Fruit fly (Drosophila melanogaster) whole organism, embryonic: ENCODE results near the gene Dpm1.
A peak's percentile ranks its signal among the peaks of the same experiment; 100 is the strongest.

Experiments
- CG10565 ChIP-seq: fragments of 200-800 bp; sonication (Bioruptor generic); optimal IDR thresholded peaks from 3 replicates; lab custom pipeline; 2016; ENCODE audit warnings: missing biosample characterization, mild to moderate bottlenecking, missing genetic modification characterization
- CG12391 ChIP-seq: fragments of 200-800 bp; sonication (Bioruptor generic); optimal IDR thresholded peaks from 3 replicates; lab custom pipeline; 2018; ENCODE audit warnings: missing biosample characterization, mild to moderate bottlenecking, missing genetic modification characterization, moderate library complexity
- CG15601 ChIP-seq: fragments of 200-800 bp; sonication (Bioruptor generic); optimal IDR thresholded peaks from 3 replicates; lab custom pipeline; 2019; ENCODE audit warnings: missing biosample characterization, mild to moderate bottlenecking, missing genetic modification characterization, moderate library complexity
- CG1603 ChIP-seq: fragments of 200-800 bp; sonication (Bioruptor generic); optimal IDR thresholded peaks from 2 replicates; lab custom pipeline; 2019; ENCODE audit warnings: missing biosample characterization, mild to moderate bottlenecking, missing genetic modification characterization, moderate library complexity
- CG17612 ChIP-seq: fragments of 200-800 bp; sonication (Bioruptor generic); IDR thresholded peaks from 2 replicates; pipeline ENCODE4 v1.3.6; 2022; ENCODE audit warnings: missing biosample characterization, missing genetic modification characterization
- CG18262 ChIP-seq: fragments of 200-800 bp; optimal IDR thresholded peaks from 3 replicates; lab custom pipeline; 2019; ENCODE audit warnings: missing biosample characterization, mild to moderate bottlenecking, missing genetic modification characterization, moderate library complexity
- CG2120 ChIP-seq: fragments of 200-800 bp; sonication (Bioruptor generic); optimal IDR thresholded peaks from 3 replicates; lab custom pipeline; 2016; ENCODE audit warnings: missing biosample characterization, missing genetic modification characterization
- CG2129 ChIP-seq: fragments of 200-800 bp; sonication (Bioruptor generic); IDR thresholded peaks from 2 replicates; pipeline ENCODE4 v1.3.6; 2022; ENCODE audit warnings: missing biosample characterization, missing genetic modification characterization; ENCODE audit not compliant: partially characterized antibody
- CG2712 ChIP-seq: fragments of 200-800 bp; optimal IDR thresholded peaks from 3 replicates; lab custom pipeline; 2019; ENCODE audit warnings: missing biosample characterization, mild to moderate bottlenecking, missing genetic modification characterization, moderate library complexity
- CG30020 ChIP-seq: fragments of 200-800 bp; optimal IDR thresholded peaks from 2 replicates; lab custom pipeline; 2019; ENCODE audit warnings: missing biosample characterization, mild to moderate bottlenecking, missing genetic modification characterization, moderate library complexity
- CG34224 ChIP-seq: fragments of 200-800 bp; sonication (Bioruptor generic); IDR thresholded peaks from 3 replicates; pipeline ENCODE4 v1.3.6; 2022; ENCODE audit warnings: missing biosample characterization, missing genetic modification characterization; ENCODE audit not compliant: partially characterized antibody
- CG3995 ChIP-seq: fragments of 200-800 bp; sonication (Bioruptor generic); optimal IDR thresholded peaks from 3 replicates; lab custom pipeline; 2016; ENCODE audit warnings: missing biosample characterization, missing genetic modification characterization
- CoRest ChIP-seq: fragments of 200-800 bp; sonication (Bioruptor generic); optimal IDR thresholded peaks from 3 replicates; lab custom pipeline; 2018; ENCODE audit warnings: missing biosample characterization, mild to moderate bottlenecking, missing genetic modification characterization, moderate library complexity
- CrebB ChIP-seq: fragments of 200-800 bp; sonication (Bioruptor generic); optimal IDR thresholded peaks from 3 replicates; lab custom pipeline; 2018; ENCODE audit warnings: missing biosample characterization, mild to moderate bottlenecking, missing genetic modification characterization
- Deaf1 ChIP-seq: fragments of 200-800 bp; optimal IDR thresholded peaks from 3 replicates; lab custom pipeline; 2019; ENCODE audit warnings: missing biosample characterization, mild to moderate bottlenecking, missing genetic modification characterization, moderate library complexity
- Dp ChIP-seq: fragments of 200-800 bp; sonication (Bioruptor generic); optimal IDR thresholded peaks from 2 replicates; lab custom pipeline; 2018; ENCODE audit warnings: missing biosample characterization, mild to moderate bottlenecking, missing genetic modification characterization, moderate library complexity
- Dref ChIP-seq: fragments of 200-800 bp; sonication (Bioruptor generic); IDR thresholded peaks from 2 replicates; pipeline ENCODE4 v1.3.6; 2022; ENCODE audit warnings: missing biosample characterization, missing genetic modification characterization
- E2f2 ChIP-seq: fragments of 200-800 bp; sonication (Bioruptor generic); IDR thresholded peaks from 2 replicates; pipeline ENCODE4 v1.3.6; 2022; ENCODE audit warnings: missing biosample characterization, missing genetic modification characterization
- Ets65A ChIP-seq: fragments of 200-800 bp; sonication (Bioruptor generic); peaks from one replicate; lab custom pipeline; 2016; ENCODE audit warnings: missing biosample characterization, missing genetic modification characterization
- Ets97D ChIP-seq: fragments of 200-800 bp; sonication (Bioruptor generic); optimal IDR thresholded peaks from 3 replicates; lab custom pipeline; 2016; ENCODE audit warnings: missing biosample characterization, missing genetic modification characterization
- HmgZ ChIP-seq: fragments of 200-800 bp; sonication (Bioruptor generic); optimal IDR thresholded peaks from 2 replicates; lab custom pipeline; 2018; ENCODE audit warnings: missing biosample characterization, mild to moderate bottlenecking, missing genetic modification characterization
- Hmr ChIP-seq: fragments of 200-800 bp; sonication (Bioruptor generic); optimal IDR thresholded peaks from 3 replicates; lab custom pipeline; 2017; ENCODE audit warnings: mild to moderate bottlenecking, missing biosample characterization, missing genetic modification reagents, missing genetic modification characterization
- Max ChIP-seq: fragments of 200-800 bp; sonication (Bioruptor generic); optimal IDR thresholded peaks from 2 replicates; lab custom pipeline; 2016; ENCODE audit warnings: missing biosample characterization, mild to moderate bottlenecking, missing genetic modification characterization
- Med ChIP-seq: fragments of 200-800 bp; sonication (Bioruptor generic); peaks from one replicate; lab custom pipeline; 2016; ENCODE audit warnings: missing biosample characterization, missing genetic modification characterization, mild to moderate bottlenecking, inconsistent platforms, moderate library complexity
- Neu2 ChIP-seq: fragments of 200-800 bp; sonication (Bioruptor generic); optimal IDR thresholded peaks from 3 replicates; lab custom pipeline; 2016; ENCODE audit warnings: missing biosample characterization, missing genetic modification characterization, borderline replicate concordance
- Opbp ChIP-seq: fragments of 200-800 bp; sonication (Bioruptor generic); IDR thresholded peaks from 3 replicates; pipeline ENCODE4 v1.3.6; 2022; ENCODE audit warnings: missing biosample characterization, missing genetic modification characterization; ENCODE audit not compliant: partially characterized antibody
- PHDP ChIP-seq: fragments of 200-800 bp; sonication (Bioruptor generic); optimal IDR thresholded peaks from 3 replicates; lab custom pipeline; 2018; ENCODE audit warnings: missing biosample characterization, mild to moderate bottlenecking, missing genetic modification characterization, moderate library complexity
- Scr ChIP-seq: fragments of 200-800 bp; sonication (Bioruptor generic); IDR thresholded peaks from 2 replicates; pipeline ENCODE4 v1.3.6; 2022; ENCODE audit warnings: missing biosample characterization, missing genetic modification characterization; ENCODE audit not compliant: partially characterized antibody
- Sry-δ ChIP-seq: fragments of 200-800 bp; sonication (Bioruptor generic); optimal IDR thresholded peaks from 2 replicates; lab custom pipeline; 2016; ENCODE audit warnings: missing biosample characterization, missing genetic modification characterization
- Vsx1 ChIP-seq: fragments of 200-800 bp; sonication (Bioruptor generic); optimal IDR thresholded peaks from 2 replicates; lab custom pipeline; 2017; ENCODE audit warnings: missing biosample characterization, mild to moderate bottlenecking, missing genetic modification characterization, missing genetic modification reagents
- YL-1 ChIP-seq: fragments of 200-800 bp; sonication (Bioruptor generic); optimal IDR thresholded peaks from 3 replicates; lab custom pipeline; 2017; ENCODE audit warnings: missing biosample characterization, mild to moderate bottlenecking, missing genetic modification characterization
- amos ChIP-seq: fragments of 200-800 bp; sonication (Bioruptor generic); IDR thresholded peaks from 2 replicates; pipeline ENCODE4 v1.3.6; 2022; ENCODE audit warnings: missing biosample characterization, missing genetic modification characterization; ENCODE audit not compliant: partially characterized antibody
- bbx ChIP-seq: fragments of 200-800 bp; sonication (Bioruptor generic); IDR thresholded peaks from 2 replicates; pipeline ENCODE4 v1.3.6; 2022; ENCODE audit warnings: missing biosample characterization, missing genetic modification characterization; ENCODE audit not compliant: partially characterized antibody
- bcd ChIP-seq: fragments of 200-800 bp; sonication (Bioruptor generic); optimal IDR thresholded peaks from 2 replicates; lab custom pipeline; 2017; ENCODE audit warnings: missing biosample characterization, mild to moderate bottlenecking, missing genetic modification characterization
- cad ChIP-seq: fragments of >200 bp; optimal IDR thresholded peaks from 2 replicates; lab custom pipeline; 2017; ENCODE audit warnings: missing biosample characterization, missing genetic modification characterization
- crp ChIP-seq, 2 experiments: fragments of 200-800 bp; sonication (Bioruptor generic); optimal IDR thresholded peaks; 2 replicates in 1 of 2; 3 replicates in 1 of 2; lab custom pipeline; 2017; ENCODE audit warnings: missing biosample characterization in 2 of 2, missing genetic modification characterization in 2 of 2, mild to moderate bottlenecking in 1 of 2, moderate library complexity in 1 of 2
- exex ChIP-seq: fragments of 200-800 bp; sonication (Bioruptor generic); optimal IDR thresholded peaks from 4 replicates; lab custom pipeline; 2018; ENCODE audit warnings: missing biosample characterization, mild to moderate bottlenecking, missing genetic modification characterization, moderate library complexity
- grau ChIP-seq: fragments of 200-800 bp; optimal IDR thresholded peaks from 3 replicates; lab custom pipeline; 2019; ENCODE audit warnings: missing biosample characterization, mild to moderate bottlenecking, missing genetic modification characterization, moderate library complexity
- gsb-n ChIP-seq: fragments of 200-800 bp; sonication (Bioruptor generic); optimal IDR thresholded peaks from 3 replicates; lab custom pipeline; 2018; ENCODE audit warnings: missing biosample characterization, mild to moderate bottlenecking, missing genetic modification characterization
- hbn ChIP-seq: fragments of 200-800 bp; sonication (Bioruptor generic); IDR thresholded peaks from 2 replicates; pipeline ENCODE4 v1.3.6; 2022; ENCODE audit warnings: missing biosample characterization, missing genetic modification characterization; ENCODE audit not compliant: partially characterized antibody
- lbe ChIP-seq: fragments of 200-800 bp; sonication (Bioruptor generic); optimal IDR thresholded peaks from 2 replicates; lab custom pipeline; 2016; ENCODE audit warnings: missing biosample characterization, mild to moderate bottlenecking, missing genetic modification characterization
- lmd ChIP-seq: fragments of 200-800 bp; sonication (Bioruptor generic); IDR thresholded peaks from 2 replicates; pipeline ENCODE4 v1.3.6; 2022; ENCODE audit warnings: missing biosample characterization, missing genetic modification characterization
- lola ChIP-seq, 3 experiments: fragments of >200 bp in 2 of 3; fragments of 200-800 bp in 1 of 3; sonication (Bioruptor generic) in 1 of 3; optimal IDR thresholded peaks; 2 replicates each; lab custom pipeline; 2017 to 2019; ENCODE audit warnings: missing biosample characterization in 3 of 3, missing genetic modification characterization in 3 of 3, mild to moderate bottlenecking in 1 of 3, moderate library complexity in 1 of 3
- mld ChIP-seq: fragments of 200-800 bp; sonication (Bioruptor generic); IDR thresholded peaks from 3 replicates; pipeline ENCODE4 v1.3.6; 2022; ENCODE audit warnings: missing biosample characterization, missing genetic modification characterization; ENCODE audit not compliant: partially characterized antibody
- pum ChIP-seq: fragments of 200-800 bp; sonication (Bioruptor generic); optimal IDR thresholded peaks from 2 replicates; lab custom pipeline; 2016; ENCODE audit warnings: missing biosample characterization, missing genetic modification characterization
- trem ChIP-seq: fragments of 200-800 bp; optimal IDR thresholded peaks from 3 replicates; lab custom pipeline; 2019; ENCODE audit warnings: missing biosample characterization, mild to moderate bottlenecking, missing genetic modification characterization, moderate library complexity
- ttk ChIP-seq: fragments of 200-800 bp; sonication (Bioruptor generic); IDR thresholded peaks from 2 replicates; pipeline ENCODE4 v2.1.2; 2022; ENCODE audit warnings: missing biosample characterization, missing genetic modification characterization
- zen ChIP-seq: fragments of 200-800 bp; sonication (Bioruptor generic); optimal IDR thresholded peaks from 3 replicates; lab custom pipeline; 2018; ENCODE audit warnings: missing biosample characterization, mild to moderate bottlenecking, missing genetic modification characterization, moderate library complexity
- zen2 ChIP-seq: fragments of 200-800 bp; sonication (Bioruptor generic); IDR thresholded peaks from 3 replicates; pipeline ENCODE4 v1.3.6; 2022; ENCODE audit warnings: missing biosample characterization, missing genetic modification characterization; ENCODE audit not compliant: partially characterized antibody

Gene Dpm1

DNA sequence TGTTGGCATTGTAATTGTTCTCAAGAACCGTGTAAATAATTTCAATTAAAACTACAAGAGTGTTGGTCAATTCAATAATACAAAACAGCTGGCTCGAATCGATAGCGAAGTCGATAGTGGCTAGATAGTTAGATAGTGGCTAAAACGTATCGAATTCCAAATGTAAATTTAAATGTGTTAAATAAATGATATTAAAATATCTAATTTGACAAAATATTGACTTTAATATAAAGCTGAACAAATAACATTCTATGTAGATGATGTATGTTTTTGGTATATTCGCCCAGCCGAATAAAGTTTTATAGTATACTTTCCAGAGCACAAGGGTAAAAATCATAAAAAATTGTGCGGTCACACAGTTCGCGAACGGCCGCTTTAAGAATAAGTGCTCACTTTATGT lies at the start of gene Dpm1, which contains the start of gene CG10137:
Dpm1 (minus strand) TSS at position 53 of the 400 bp plus-strand sequence.
CG10137 (plus strand) TSS at position 371 of the 400 bp plus-strand sequence.
- TF ChIP-seq Ets97D (GFP tag; lab: Kevin White, UChicago), result peak; percentile 54
- TF ChIP-seq CG2712 (tag; lab: Kevin White, UChicago), result peak; percentile 23
- no peak for TF ChIP-seq Vsx1 (GFP tag; lab: Kevin White, UChicago)
- TF ChIP-seq CG18262, result peak; percentile 1
- TF ChIP-seq Med (GFP tag; lab: Kevin White, UChicago), result peak; percentile 66
- TF ChIP-seq Dp (GFP tag; lab: Kevin White, UChicago), result peak; percentile 55
- peak; percentile 1 for TF ChIP-seq PHDP (tag; lab: Kevin White, UChicago)
- peak; percentile 67 for TF ChIP-seq gsb-n (tag; lab: Kevin White, UChicago)
- TF ChIP-seq CG30020, result peak; percentile 29
- TF ChIP-seq CG15601 (tag; lab: Kevin White, UChicago), result peak; percentile 15
- TF ChIP-seq pum, result no peak
- no peak for TF ChIP-seq lola (GFP tag; optimal IDR thresholded peaks at IDR 0.05; lab: Kevin White, UChicago)
- peak; percentile 81 for TF ChIP-seq Scr
- no peak for TF ChIP-seq cad (GFP tag; lab: Kevin White, UChicago)
- peak; percentile 23 for TF ChIP-seq Max (GFP tag; lab: Kevin White, UChicago)
- peak; percentile 41 for TF ChIP-seq CG3995 (GFP tag; lab: Kevin White, UChicago)
- TF ChIP-seq Ets65A (GFP tag; lab: Kevin White, UChicago), result peak; percentile 37
- peak; percentile 42 for TF ChIP-seq Hmr
- TF ChIP-seq Neu2, result no peak
- TF ChIP-seq lbe (GFP tag; lab: Kevin White, UChicago), result peak; percentile 63
- TF ChIP-seq bbx (GFP tag; lab: Robert Waterston, UW), result peak; percentile 69
- TF ChIP-seq exex, result peak; percentile 39
- TF ChIP-seq CG2129 (GFP tag; lab: Robert Waterston, UW), result peak; percentile 78
- TF ChIP-seq amos (GFP tag; lab: Robert Waterston, UW), result peak; percentile 70
- TF ChIP-seq Deaf1 (tag; lab: Kevin White, UChicago), result peak; percentile 10
- peak; percentile 51 for TF ChIP-seq zen (tag; lab: Kevin White, UChicago)
- TF ChIP-seq Opbp (GFP tag; lab: Robert Waterston, UW), result peak; percentile 78
- peak; percentile 3 for TF ChIP-seq grau (tag; lab: Kevin White, UChicago)
- TF ChIP-seq Dref (GFP tag; lab: Robert Waterston, UW), result peak; percentile 62
- no peak for TF ChIP-seq lmd (GFP tag; lab: Robert Waterston, UW)
- TF ChIP-seq mld (GFP tag; lab: Robert Waterston, UW), result no peak
- TF ChIP-seq Sry-δ (GFP tag; lab: Kevin White, UChicago), result peak; percentile 35
- peak; percentile 75 for TF ChIP-seq CG34224 (GFP tag; lab: Robert Waterston, UW)
- no peak for TF ChIP-seq CG17612 (GFP tag; lab: Robert Waterston, UW)
- peak; percentile 44 for TF ChIP-seq CoRest (tag; lab: Kevin White, UChicago)
- TF ChIP-seq CrebB (tag; lab: Kevin White, UChicago), result peak; percentile 6
- peak; percentile 44 for TF ChIP-seq CG12391 (tag; lab: Kevin White, UChicago)
- peak; percentile 82 to 94 for TF ChIP-seq crp (GFP tag; optimal IDR thresholded peaks at IDR 0.05; lab: Kevin White, UChicago)
- peak; percentile 34 for TF ChIP-seq CG1603 (tag; lab: Kevin White, UChicago)
- no peak for TF ChIP-seq CG10565 (GFP tag; lab: Kevin White, UChicago)
- TF ChIP-seq bcd (GFP tag; lab: Kevin White, UChicago), result peak; percentile 21
- TF ChIP-seq zen2, result peak; percentile 53; the same call in 1 of the 3 replicates
- peak; percentile 35 for TF ChIP-seq YL-1 (GFP tag; lab: Kevin White, UChicago)
- TF ChIP-seq HmgZ, result peak; percentile 9
- peak; percentile 62 for TF ChIP-seq E2f2
- TF ChIP-seq trem (tag; lab: Kevin White, UChicago), result peak; percentile 68
- peak; percentile 61 for TF ChIP-seq hbn (GFP tag; lab: Robert Waterston, UW)
- TF ChIP-seq CG2120 (GFP tag; lab: Kevin White, UChicago), result peak; percentile 8
- no peak for TF ChIP-seq ttk (GFP tag; lab: Robert Waterston, UW)
